Fruit fly (Drosophila melanogaster) whole organism, embryonic: Measurements from ENCODE around the gene CG6928.
A peak's percentile ranks its signal among the peaks of the same experiment; 100 is the strongest.

Experiments used
- Abd-B ChIP-seq: fragments of 200-800 bp; sonication (Bioruptor generic); optimal IDR thresholded peaks from 2 replicates; lab custom pipeline; 2018; ENCODE audit warnings: missing biosample characterization, mild to moderate bottlenecking, missing genetic modification characterization, moderate library complexity
- CG10543 ChIP-seq: fragments of 200-800 bp; sonication (Bioruptor generic); optimal IDR thresholded peaks from 3 replicates; lab custom pipeline; 2017; ENCODE audit warnings: missing biosample characterization, mild to moderate bottlenecking, missing genetic modification characterization, moderate library complexity
- CG12299 ChIP-seq: fragments of 200-800 bp; sonication (Bioruptor generic); optimal IDR thresholded peaks from 2 replicates; lab custom pipeline; 2018; ENCODE audit warnings: missing biosample characterization, mild to moderate bottlenecking, missing genetic modification characterization
- CG12744 ChIP-seq: fragments of 200-800 bp; sonication (Bioruptor generic); optimal IDR thresholded peaks from 2 replicates; lab custom pipeline; 2016; ENCODE audit warnings: missing biosample characterization, missing genetic modification characterization
- CG13123 ChIP-seq: fragments of 200-800 bp; sonication (Bioruptor generic); optimal IDR thresholded peaks from 2 replicates; lab custom pipeline; 2016; ENCODE audit warnings: missing biosample characterization, missing genetic modification characterization
- CG13775 ChIP-seq: fragments of 200-800 bp; sonication (Bioruptor generic); optimal IDR thresholded peaks from 3 replicates; lab custom pipeline; 2017; ENCODE audit warnings: missing biosample characterization, mild to moderate bottlenecking, missing genetic modification characterization
- CG15269 ChIP-seq: fragments of 200-800 bp; sonication (Bioruptor generic); optimal IDR thresholded peaks from 2 replicates; lab custom pipeline; 2018; ENCODE audit warnings: missing biosample characterization, mild to moderate bottlenecking, missing genetic modification characterization, moderate library complexity
- CG15696 ChIP-seq: fragments of 200-800 bp; sonication (Bioruptor generic); optimal IDR thresholded peaks from 2 replicates; lab custom pipeline; 2019; ENCODE audit warnings: missing biosample characterization, mild to moderate bottlenecking, missing genetic modification characterization, moderate library complexity
- CG1647 ChIP-seq: fragments of 200-800 bp; sonication (Bioruptor generic); optimal IDR thresholded peaks from 3 replicates; lab custom pipeline; 2016; ENCODE audit warnings: missing biosample characterization, missing genetic modification characterization
- CG17912 ChIP-seq: fragments of 200-800 bp; sonication (Bioruptor generic); optimal IDR thresholded peaks from 2 replicates; lab custom pipeline; 2018; ENCODE audit warnings: missing biosample characterization, mild to moderate bottlenecking, missing genetic modification characterization
- CG18764 ChIP-seq: fragments of 200-800 bp; sonication (Bioruptor generic); optimal IDR thresholded peaks from 3 replicates; lab custom pipeline; 2016; ENCODE audit warnings: missing biosample characterization, missing genetic modification characterization
- CG2199 ChIP-seq: fragments of 200-800 bp; sonication (Bioruptor generic); IDR thresholded peaks from 3 replicates; pipeline ENCODE4 v1.3.6; 2022; ENCODE audit warnings: missing biosample characterization, missing genetic modification characterization
- CG30020 ChIP-seq: fragments of 200-800 bp; optimal IDR thresholded peaks from 2 replicates; lab custom pipeline; 2019; ENCODE audit warnings: missing biosample characterization, mild to moderate bottlenecking, missing genetic modification characterization, moderate library complexity
- CG32772 ChIP-seq: fragments of 200-800 bp; sonication (Bioruptor generic); IDR thresholded peaks from 2 replicates; pipeline ENCODE4 v1.3.6; 2022; ENCODE audit warnings: missing biosample characterization, missing genetic modification characterization
- CG34422 ChIP-seq: fragments of 200-800 bp; sonication (Bioruptor generic); IDR thresholded peaks from 3 replicates; pipeline ENCODE4 v1.3.6; 2022; ENCODE audit warnings: missing biosample characterization, missing genetic modification characterization
- CG3995 ChIP-seq: fragments of 200-800 bp; sonication (Bioruptor generic); optimal IDR thresholded peaks from 3 replicates; lab custom pipeline; 2016; ENCODE audit warnings: missing biosample characterization, missing genetic modification characterization
- CG4360 ChIP-seq: fragments of 200-800 bp; sonication (Bioruptor generic); IDR thresholded peaks from 2 replicates; pipeline ENCODE4 v1.3.6; 2022; ENCODE audit warnings: missing biosample characterization, missing genetic modification characterization
- CG4617 ChIP-seq: fragments of 200-800 bp; sonication (Bioruptor generic); optimal IDR thresholded peaks from 3 replicates; lab custom pipeline; 2016; ENCODE audit warnings: missing biosample characterization, missing genetic modification characterization, borderline replicate concordance
- CG6683 ChIP-seq: fragments of 200-800 bp; sonication (Bioruptor generic); optimal IDR thresholded peaks from 2 replicates; lab custom pipeline; 2017; ENCODE audit warnings: missing biosample characterization, mild to moderate bottlenecking, missing genetic modification characterization, missing genetic modification reagents
- CG9932 ChIP-seq: fragments of 200-800 bp; sonication (Bioruptor generic); IDR thresholded peaks from 2 replicates; pipeline ENCODE4 v1.3.6; 2022; ENCODE audit warnings: missing biosample characterization, missing genetic modification characterization
- Dp ChIP-seq: fragments of 200-800 bp; sonication (Bioruptor generic); optimal IDR thresholded peaks from 2 replicates; lab custom pipeline; 2018; ENCODE audit warnings: missing biosample characterization, mild to moderate bottlenecking, missing genetic modification characterization, moderate library complexity
- Elba2 ChIP-seq: fragments of 200-800 bp; sonication (Bioruptor generic); optimal IDR thresholded peaks from 3 replicates; lab custom pipeline; 2016; ENCODE audit warnings: missing biosample characterization, missing genetic modification characterization
- HLH54F ChIP-seq: fragments of 200-800 bp; sonication (Bioruptor generic); optimal IDR thresholded peaks from 3 replicates; lab custom pipeline; 2016; ENCODE audit warnings: missing biosample characterization, missing genetic modification characterization
- Hmx ChIP-seq: fragments of 200-800 bp; sonication (Bioruptor generic); optimal IDR thresholded peaks from 2 replicates; lab custom pipeline; 2016; ENCODE audit warnings: missing biosample characterization, missing genetic modification characterization
- Sin3A ChIP-seq: fragments of >200 bp; optimal IDR thresholded peaks from 2 replicates; lab custom pipeline; 2018
- Ssrp ChIP-seq: fragments of 200-800 bp; sonication (Bioruptor generic); optimal IDR thresholded peaks from 2 replicates; lab custom pipeline; 2018; ENCODE audit warnings: missing biosample characterization, mild to moderate bottlenecking, missing genetic modification characterization, moderate library complexity
- Tbp ChIP-seq: fragments of >200 bp; optimal IDR thresholded peaks from 2 replicates; lab custom pipeline; 2018; ENCODE audit warnings: missing biosample characterization, missing genetic modification characterization
- Vsx1 ChIP-seq: fragments of 200-800 bp; sonication (Bioruptor generic); optimal IDR thresholded peaks from 2 replicates; lab custom pipeline; 2017; ENCODE audit warnings: missing biosample characterization, mild to moderate bottlenecking, missing genetic modification characterization, missing genetic modification reagents
- amos ChIP-seq: fragments of 200-800 bp; sonication (Bioruptor generic); IDR thresholded peaks from 2 replicates; pipeline ENCODE4 v1.3.6; 2022; ENCODE audit warnings: missing biosample characterization, missing genetic modification characterization; ENCODE audit not compliant: partially characterized antibody
- ash1 ChIP-seq: fragments of 200-800 bp; sonication (Bioruptor generic); optimal IDR thresholded peaks from 2 replicates; lab custom pipeline; 2018; ENCODE audit warnings: missing biosample characterization, mild to moderate bottlenecking, missing genetic modification characterization
- az2 ChIP-seq: fragments of 200-800 bp; sonication (Bioruptor generic); optimal IDR thresholded peaks from 3 replicates; lab custom pipeline; 2016; ENCODE audit warnings: missing biosample characterization, missing genetic modification characterization
- dm ChIP-seq: fragments of 200-800 bp; sonication (Bioruptor generic); optimal IDR thresholded peaks from 3 replicates; lab custom pipeline; 2016; ENCODE audit warnings: missing biosample characterization, missing genetic modification characterization
- esg ChIP-seq: fragments of 200-800 bp; sonication (Bioruptor generic); conservative IDR thresholded peaks from 2 replicates; pipeline ENCODE4 v1.3.6; 2022; ENCODE audit warnings: missing biosample characterization, missing genetic modification characterization
- ewg ChIP-seq: fragments of 200-800 bp; sonication (Bioruptor generic); optimal IDR thresholded peaks from 3 replicates; lab custom pipeline; 2017; ENCODE audit warnings: mild to moderate bottlenecking, missing biosample characterization, missing genetic modification reagents, missing genetic modification characterization
- fd64A ChIP-seq: fragments of 200-800 bp; sonication (Bioruptor generic); optimal IDR thresholded peaks from 3 replicates; lab custom pipeline; 2018; ENCODE audit warnings: missing biosample characterization, mild to moderate bottlenecking, missing genetic modification characterization
- grau ChIP-seq: fragments of 200-800 bp; optimal IDR thresholded peaks from 3 replicates; lab custom pipeline; 2019; ENCODE audit warnings: missing biosample characterization, mild to moderate bottlenecking, missing genetic modification characterization, moderate library complexity
- insv ChIP-seq, 2 experiments: fragments of 200-800 bp; sonication (Bioruptor generic); optimal IDR thresholded peaks; 3 replicates each; lab custom pipeline; 2016 to 2018; ENCODE audit warnings: missing biosample characterization in 2 of 2, missing genetic modification characterization in 2 of 2
- inv ChIP-seq: fragments of 200-800 bp; sonication (Bioruptor generic); IDR thresholded peaks from 2 replicates; pipeline ENCODE4 v1.3.6; 2022; ENCODE audit warnings: missing biosample characterization, missing genetic modification characterization; ENCODE audit not compliant: partially characterized antibody
- jumu ChIP-seq: fragments of 200-800 bp; sonication (Bioruptor generic); optimal IDR thresholded peaks from 3 replicates; lab custom pipeline; 2016; ENCODE audit warnings: missing biosample characterization, missing genetic modification characterization
- knrl ChIP-seq: fragments of 200-800 bp; sonication (Bioruptor generic); IDR thresholded peaks from 3 replicates; pipeline ENCODE4 v1.3.6; 2022; ENCODE audit warnings: missing biosample characterization, missing genetic modification characterization; ENCODE audit not compliant: partially characterized antibody
- lola ChIP-seq, 3 experiments: fragments of >200 bp in 2 of 3; fragments of 200-800 bp in 1 of 3; sonication (Bioruptor generic) in 1 of 3; optimal IDR thresholded peaks; 2 replicates each; lab custom pipeline; 2017 to 2019; ENCODE audit warnings: missing biosample characterization in 3 of 3, missing genetic modification characterization in 3 of 3, mild to moderate bottlenecking in 1 of 3, moderate library complexity in 1 of 3
- peb ChIP-seq: fragments of 200-800 bp; sonication (Bioruptor generic); IDR thresholded peaks from 2 replicates; pipeline ENCODE4 v1.3.6; 2022; ENCODE audit warnings: missing biosample characterization, missing genetic modification characterization
- prd ChIP-seq, 3 experiments: fragments of >200 bp in 2 of 3; fragments of 200-800 bp in 1 of 3; sonication (Bioruptor generic) in 1 of 3; optimal IDR thresholded peaks in 2 of 3; IDR thresholded peaks in 1 of 3; 2 replicates in 2 of 3; 3 replicates in 1 of 3; pipeline versions ENCODE4 v1.3.6 to Lab custom; 2017 to 2022; ENCODE audit warnings: missing biosample characterization in 1 of 3, missing genetic modification characterization in 1 of 3
- psq ChIP-seq: fragments of 200-800 bp; sonication (Bioruptor generic); optimal IDR thresholded peaks from 2 replicates; lab custom pipeline; 2017; ENCODE audit warnings: missing biosample characterization, missing genetic modification characterization
- schlank ChIP-seq: fragments of 200-800 bp; sonication (Bioruptor generic); optimal IDR thresholded peaks from 2 replicates; lab custom pipeline; 2018; ENCODE audit warnings: missing biosample characterization, mild to moderate bottlenecking, missing genetic modification characterization
- sens ChIP-seq: fragments of 200-800 bp; sonication (Bioruptor generic); peaks from one replicate; lab custom pipeline; 2016; ENCODE audit warnings: missing biosample characterization, missing genetic modification characterization
- tup ChIP-seq: fragments of 200-800 bp; sonication (Bioruptor generic); optimal IDR thresholded peaks from 2 replicates; lab custom pipeline; 2016; ENCODE audit warnings: missing biosample characterization, mild to moderate bottlenecking, missing genetic modification characterization, moderate library complexity
- zfh2 ChIP-seq: fragments of 200-800 bp; sonication (Bioruptor generic); optimal IDR thresholded peaks from 2 replicates; lab custom pipeline; 2016; ENCODE audit warnings: missing biosample characterization, missing genetic modification characterization

The CG6928 gene

DNA sequence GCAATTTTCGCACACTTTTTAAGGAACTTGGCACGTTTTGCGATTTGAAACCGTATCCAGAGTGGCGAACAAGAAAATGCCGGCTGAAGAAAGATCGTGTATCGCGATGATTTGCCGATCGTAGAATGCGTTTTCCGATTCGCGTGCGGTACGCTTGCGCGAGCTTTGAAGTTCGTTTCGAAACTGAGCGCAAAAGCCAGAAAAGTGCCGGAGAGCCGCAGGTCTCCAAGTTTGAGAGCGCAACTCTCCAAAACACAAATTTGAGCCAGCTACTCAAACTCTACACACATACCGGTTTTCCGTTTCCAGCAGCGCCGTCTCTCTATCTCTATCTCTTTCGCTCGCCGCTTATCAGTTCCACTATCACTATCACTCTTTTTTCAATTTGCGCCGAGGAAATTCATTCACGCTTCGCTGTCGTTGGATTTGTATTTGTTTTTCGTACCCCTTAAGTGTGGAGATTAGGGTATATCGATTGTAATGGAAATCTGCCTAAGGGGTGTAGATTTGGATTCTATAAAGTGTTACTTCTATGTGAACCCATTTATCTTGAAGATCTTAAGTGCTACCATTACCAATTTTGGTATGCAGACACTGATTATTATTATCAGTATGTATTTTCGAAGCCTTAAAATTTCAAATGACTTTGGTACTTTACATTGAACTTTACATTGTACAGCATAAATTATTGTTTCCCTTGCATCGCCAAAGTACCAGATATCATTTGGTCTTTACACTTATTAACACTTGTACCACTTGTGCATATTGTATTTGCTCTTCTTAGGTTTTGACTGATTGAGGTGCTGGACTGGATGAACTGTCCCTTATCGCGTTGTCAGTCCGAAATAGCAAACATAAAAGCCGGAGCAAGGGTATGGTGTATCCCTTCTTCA, 53.6 kb downstream of the CG6928 start (continued):
- TF ChIP-seq CG18764 (peak; percentile 65), CG34422 (GFP tag; lab: Robert Waterston, UW) (peak; percentile 39), knrl (GFP tag; lab: Robert Waterston, UW) (no peak), CG32772 (GFP tag; lab: Robert Waterston, UW) (peak; percentile 40), peb (GFP tag; lab: Robert Waterston, UW) (no peak), CG10543 (GFP tag; lab: Kevin White, UChicago) (peak; percentile 77), lola (GFP tag; optimal IDR thresholded peaks at IDR 0.05; lab: Kevin White, UChicago) (peak in 1 of 3 experiments; percentile 75), CG4360 (GFP tag; lab: Robert Waterston, UW) (no peak), Elba2 (GFP tag; lab: Kevin White, UChicago) (no peak), CG3995 (GFP tag; lab: Kevin White, UChicago) (no peak), insv (GFP tag; optimal IDR thresholded peaks at IDR 0.05; lab: Kevin White, UChicago) (no peak), Dp (GFP tag; lab: Kevin White, UChicago) (peak; percentile 2), grau (tag; lab: Kevin White, UChicago) (peak; percentile 68), CG1647 (peak; percentile 31), az2 (GFP tag; lab: Kevin White, UChicago) (peak; percentile 65), inv (GFP tag; lab: Robert Waterston, UW) (no peak), CG4617 (GFP tag; lab: Kevin White, UChicago) (no peak), Ssrp (tag; lab: Kevin White, UChicago) (peak; percentile 68), ash1 (no peak), CG13775 (peak; percentile 73), amos (GFP tag; lab: Robert Waterston, UW) (no peak; the same call in 1 of the 2 replicates), schlank (tag; lab: Kevin White, UChicago) (peak; percentile 18), CG15269 (tag; lab: Kevin White, UChicago) (peak; percentile 59), CG17912 (GFP tag; lab: Kevin White, UChicago) (no peak), CG12744 (GFP tag; lab: Kevin White, UChicago) (peak; percentile 21), jumu (GFP tag; lab: Kevin White, UChicago) (peak; percentile 75), sens (GFP tag; lab: Kevin White, UChicago) (peak; percentile 97), fd64A (no peak), esg (GFP tag; lab: Robert Waterston, UW) (peak; percentile 64), HLH54F (GFP tag; lab: Kevin White, UChicago) (peak; percentile 45), Tbp (GFP tag; lab: Kevin White, UChicago) (no peak), Hmx (GFP tag; lab: Kevin White, UChicago) (no peak), psq (GFP tag; lab: Kevin White, UChicago) (no peak), Abd-B (GFP tag; lab: Kevin White, UChicago) (peak; percentile 55), CG6683 (peak; percentile 17), tup (GFP tag; lab: Kevin White, UChicago) (no peak), dm (GFP tag; lab: Kevin White, UChicago) (peak; percentile 31), CG9932 (GFP tag; lab: Robert Waterston, UW) (no peak; the same call in 1 of the 2 replicates), CG15696 (peak; percentile 61), CG30020 (peak; percentile 3), Vsx1 (GFP tag; lab: Kevin White, UChicago) (peak; percentile 57), CG13123 (GFP tag; lab: Kevin White, UChicago) (peak; percentile 37), prd (optimal IDR thresholded peaks at IDR 0.05; lab: Kevin White, UChicago) (no peak), prd (GFP tag; IDR thresholded peaks at IDR 0.05; lab: Robert Waterston, UW) (peak; percentile 66), CG12299 (tag; lab: Kevin White, UChicago) (no peak), zfh2 (GFP tag; lab: Kevin White, UChicago) (peak; percentile 23), Sin3A (lab: Kevin White, UChicago) (no peak), CG2199 (peak; percentile 65; the same call in 1 of the 3 replicates), ewg (GFP tag; lab: Kevin White, UChicago) (peak; percentile 55)
